Worm (Caenorhabditis elegans) whole organism, L3 larva: ENCODE data around the gene erfa-1.

Experiments used
- ZK546.5 ChIP-seq: sonication (generic microtip); optimal IDR thresholded peaks from 2 replicates; lab custom pipeline; 2017; ENCODE audit warnings: missing biosample characterization, missing genetic modification characterization
- aly-2 ChIP-seq: fragments of 150-350 bp; optimal IDR thresholded peaks from 2 replicates; lab custom pipeline; 2014; ENCODE audit warnings: missing biosample characterization, missing genetic modification characterization
- ama-1 ChIP-seq: fragments of 150-350 bp; optimal IDR thresholded peaks from 2 replicates; lab custom pipeline; 2018
- ceh-16 ChIP-seq: sonication (generic microtip); optimal IDR thresholded peaks from 2 replicates; lab custom pipeline; 2017; ENCODE audit warnings: missing biosample characterization, missing genetic modification characterization
- ceh-28 ChIP-seq: fragments of 150-350 bp; optimal IDR thresholded peaks from 2 replicates; lab custom pipeline; 2014; ENCODE audit warnings: missing biosample characterization, missing genetic modification reagents, missing genetic modification characterization
- ceh-82 ChIP-seq: fragments of 150-350 bp; optimal IDR thresholded peaks from 2 replicates; lab custom pipeline; 2014; ENCODE audit warnings: missing biosample characterization, missing genetic modification characterization
- ceh-9 ChIP-seq: sonication (generic microtip); optimal IDR thresholded peaks from 2 replicates; lab custom pipeline; 2018; ENCODE audit warnings: missing biosample characterization, missing genetic modification characterization
- daf-12 ChIP-seq: fragments of 150-350 bp; optimal IDR thresholded peaks from 2 replicates; lab custom pipeline; 2014; ENCODE audit warnings: missing biosample characterization, missing genetic modification reagents, missing genetic modification characterization
- egl-5 ChIP-seq: fragments of 150-350 bp; optimal IDR thresholded peaks from 2 replicates; lab custom pipeline; 2017; ENCODE audit warnings: missing biosample characterization, missing genetic modification reagents, missing genetic modification characterization, inconsistent platforms
- elt-1 ChIP-seq: fragments of 150-350 bp; optimal IDR thresholded peaks from 2 replicates; lab custom pipeline; 2014; ENCODE audit warnings: missing biosample characterization, missing genetic modification characterization
- elt-2 ChIP-seq: sonication (generic microtip); optimal IDR thresholded peaks from 2 replicates; lab custom pipeline; 2016; ENCODE audit warnings: missing genetic modification reagents, mild to moderate bottlenecking, missing genetic modification characterization, missing compliant biosample characterization
- elt-3 ChIP-seq, 3 experiments: fragments of 150-350 bp in 1 of 3; sonication (generic microtip) in 2 of 3; optimal IDR thresholded peaks; 2 replicates in 2 of 3; 4 replicates in 1 of 3; lab custom pipeline; 2014 to 2017; ENCODE audit warnings: missing biosample characterization in 3 of 3, missing genetic modification characterization in 3 of 3
- eor-1 ChIP-seq, 2 experiments: fragments of 150-350 bp; optimal IDR thresholded peaks; 2 replicates each; lab custom pipeline; 2014 to 2018; ENCODE audit warnings: missing biosample characterization in 2 of 2, missing genetic modification characterization in 2 of 2
- fkh-10 ChIP-seq: sonication (generic microtip); optimal IDR thresholded peaks from 2 replicates; lab custom pipeline; 2017; ENCODE audit warnings: missing biosample characterization, missing genetic modification reagents, missing genetic modification characterization
- fkh-2 ChIP-seq: fragments of 150-350 bp; optimal IDR thresholded peaks from 2 replicates; lab custom pipeline; 2014; ENCODE audit warnings: missing biosample characterization, missing genetic modification reagents, missing genetic modification characterization
- hmg-11 ChIP-seq: sonication (generic microtip); optimal IDR thresholded peaks from 2 replicates; lab custom pipeline; 2016; ENCODE audit warnings: missing genetic modification characterization, missing compliant biosample characterization
- jun-1 ChIP-seq: fragments of 150-350 bp; optimal IDR thresholded peaks from 2 replicates; lab custom pipeline; 2014; ENCODE audit warnings: missing biosample characterization, missing genetic modification reagents, missing genetic modification characterization
- lin-15B ChIP-seq: fragments of 150-350 bp; optimal IDR thresholded peaks from 2 replicates; lab custom pipeline; 2014; ENCODE audit warnings: missing biosample characterization, missing genetic modification characterization
- lsy-12 ChIP-seq: sonication (generic microtip); optimal IDR thresholded peaks from 2 replicates; lab custom pipeline; 2016; ENCODE audit warnings: mild to moderate bottlenecking, missing genetic modification characterization, missing compliant biosample characterization
- mml-1 ChIP-seq: fragments of 150-350 bp; sonication (generic microtip); optimal IDR thresholded peaks from 3 replicates; lab custom pipeline; 2014; ENCODE audit warnings: missing biosample characterization, missing genetic modification characterization
- nfya-1 ChIP-seq: sonication (generic microtip); optimal IDR thresholded peaks from 2 replicates; lab custom pipeline; 2017; ENCODE audit warnings: missing genetic modification characterization, mild to moderate bottlenecking, missing compliant biosample characterization, antibody characterized with exemption, moderate library complexity; ENCODE audit not compliant: insufficient read depth
- nhr-11 ChIP-seq: fragments of 150-350 bp; optimal IDR thresholded peaks from 2 replicates; lab custom pipeline; 2014; ENCODE audit warnings: missing biosample characterization, missing genetic modification characterization
- nhr-23 ChIP-seq: fragments of 150-350 bp; optimal IDR thresholded peaks from 2 replicates; lab custom pipeline; 2014; ENCODE audit warnings: missing biosample characterization, missing genetic modification reagents, missing genetic modification characterization
- nhr-237 ChIP-seq: fragments of 150-350 bp; optimal IDR thresholded peaks from 2 replicates; lab custom pipeline; 2014; ENCODE audit warnings: missing biosample characterization, missing genetic modification characterization
- nhr-25 ChIP-seq: sonication (generic microtip); optimal IDR thresholded peaks from 2 replicates; lab custom pipeline; 2017; ENCODE audit warnings: missing biosample characterization, missing genetic modification characterization
- nhr-28 ChIP-seq: fragments of 150-350 bp; optimal IDR thresholded peaks from 2 replicates; lab custom pipeline; 2014; ENCODE audit warnings: missing biosample characterization, missing genetic modification characterization
- nhr-43 ChIP-seq: sonication (generic microtip); optimal IDR thresholded peaks from 2 replicates; lab custom pipeline; 2016; ENCODE audit warnings: mild to moderate bottlenecking, missing genetic modification characterization, missing compliant biosample characterization; ENCODE audit not compliant: poor library complexity, severe bottlenecking
- nhr-67 ChIP-seq: fragments of 150-350 bp; optimal IDR thresholded peaks from 2 replicates; lab custom pipeline; 2014; ENCODE audit warnings: missing biosample characterization, missing genetic modification characterization
- nhr-76 ChIP-seq: fragments of 150-350 bp; sonication (generic microtip); optimal IDR thresholded peaks from 5 replicates; lab custom pipeline; 2014; ENCODE audit warnings: missing biosample characterization, missing genetic modification characterization
- nhr-77 ChIP-seq: fragments of 150-350 bp; optimal IDR thresholded peaks from 2 replicates; lab custom pipeline; 2014; ENCODE audit warnings: missing biosample characterization, missing genetic modification characterization
- pha-4 ChIP-seq: fragments of 150-350 bp; optimal IDR thresholded peaks from 2 replicates; lab custom pipeline; 2014; ENCODE audit warnings: missing biosample characterization, missing genetic modification reagents, missing genetic modification characterization
- pqm-1 ChIP-seq: fragments of 150-350 bp; optimal IDR thresholded peaks from 2 replicates; lab custom pipeline; 2017; ENCODE audit warnings: missing biosample characterization, missing genetic modification characterization, inconsistent platforms
- sea-2 ChIP-seq: fragments of 150-350 bp; sonication (generic microtip); optimal IDR thresholded peaks from 4 replicates; lab custom pipeline; 2014; ENCODE audit warnings: missing biosample characterization, missing genetic modification reagents, missing genetic modification characterization
- skn-1 ChIP-seq: fragments of 150-350 bp; optimal IDR thresholded peaks from 2 replicates; lab custom pipeline; 2014; ENCODE audit warnings: missing biosample characterization, missing genetic modification characterization
- tbx-2 ChIP-seq: sonication (generic microtip); optimal IDR thresholded peaks from 2 replicates; lab custom pipeline; 2016; ENCODE audit warnings: mild to moderate bottlenecking, missing genetic modification characterization, missing compliant biosample characterization
- unc-62 ChIP-seq: fragments of 150-350 bp; sonication (generic microtip); optimal IDR thresholded peaks from 4 replicates; lab custom pipeline; 2014; ENCODE audit warnings: missing biosample characterization, missing genetic modification reagents, missing genetic modification characterization
- zag-1 ChIP-seq: fragments of 150-350 bp; optimal IDR thresholded peaks from 2 replicates; lab custom pipeline; 2014; ENCODE audit warnings: missing biosample characterization, missing genetic modification characterization
- ztf-11 ChIP-seq: fragments of 150-350 bp; optimal IDR thresholded peaks from 2 replicates; lab custom pipeline; 2014; ENCODE audit warnings: missing biosample characterization, missing genetic modification characterization
- ztf-4 ChIP-seq: fragments of 150-350 bp; optimal IDR thresholded peaks from 2 replicates; lab custom pipeline; 2014; ENCODE audit warnings: missing biosample characterization, missing genetic modification characterization

Gene erfa-1

ce11 chrV:6400528-6400927 is 33.4 kb upstream of the erfa-1 start:
- peak; percentile 15 for TF ChIP-seq pha-4 (tag; lab: Kevin White, UChicago)
- no peak for TF ChIP-seq fkh-2
- TF ChIP-seq elt-2 (tag; lab: Kevin White, UChicago): peak; percentile 69
- TF ChIP-seq nhr-25 (tag; lab: Kevin White, UChicago): no peak
- no peak for TF ChIP-seq fkh-10
- TF ChIP-seq, all 47 proteins: peak for 2

ce11 chrV:6400950-6401551 is 32.9 kb upstream of the erfa-1 start:
- TF ChIP-seq fkh-10 (no peak), tbx-2 (tag; lab: Kevin White, UChicago) (no peak), nhr-77 (tag; lab: Kevin White, UChicago) (no peak), ZK546.5 (tag; lab: Kevin White, UChicago) (no peak), nhr-67 (tag; lab: Kevin White, UChicago) (no peak), pha-4 (tag; lab: Kevin White, UChicago) (no peak), ceh-28 (tag; lab: Kevin White, UChicago) (no peak), elt-3 (tag; optimal IDR thresholded peaks at IDR 0.05; lab: Kevin White, UChicago) (no peak), aly-2 (tag; lab: Kevin White, UChicago) (peak; percentile 74), eor-1 (tag; optimal IDR thresholded peaks at IDR 0.05; lab: Kevin White, UChicago) (no peak), jun-1 (no peak), daf-12 (tag; lab: Kevin White, UChicago) (no peak), lin-15B (no peak), pqm-1 (tag; lab: Kevin White, UChicago) (peak; percentile 7), zag-1 (tag; lab: Kevin White, UChicago) (no peak), mml-1 (no peak), nhr-43 (tag; lab: Kevin White, UChicago) (no peak)
- TF ChIP-seq, all 47 proteins: peak for 2

ce11 chrV:6407587-6407986 is 26.3 kb upstream of the erfa-1 start:
- TF ChIP-seq lin-15B (no peak), nhr-237 (no peak), pha-4 (tag; lab: Kevin White, UChicago) (peak; percentile 34), elt-3 (tag; optimal IDR thresholded peaks at IDR 0.05; lab: Kevin White, UChicago) (no peak), ztf-4 (tag; lab: Kevin White, UChicago) (no peak), ceh-16 (tag; lab: Kevin White, UChicago) (no peak), lsy-12 (tag; lab: Kevin White, UChicago) (no peak), elt-2 (tag; lab: Kevin White, UChicago) (peak; percentile 92), ZK546.5 (tag; lab: Kevin White, UChicago) (no peak), pqm-1 (tag; lab: Kevin White, UChicago) (peak; percentile 93), ceh-9 (tag; lab: Kevin White, UChicago) (no peak), hmg-11 (tag; lab: Kevin White, UChicago) (no peak), jun-1 (peak; percentile 42), egl-5 (tag; lab: Kevin White, UChicago) (no peak), nhr-28 (tag; lab: Kevin White, UChicago) (no peak), nhr-23 (tag; lab: Kevin White, UChicago) (no peak), elt-1 (no peak), nhr-11 (tag; lab: Kevin White, UChicago) (no peak), daf-12 (tag; lab: Kevin White, UChicago) (no peak), nhr-67 (tag; lab: Kevin White, UChicago) (no peak), fkh-10 (no peak), zag-1 (tag; lab: Kevin White, UChicago) (no peak)
- TF ChIP-seq, all 47 proteins: peak for 4

ce11 chrV:6408733-6409227 is 25.1 kb upstream of the erfa-1 start, which contains the start of gene bcf-1:
Gene bcf-1 (minus strand): TSS chrV:6408783.
- no peak for TF ChIP-seq ztf-11 (tag; lab: Kevin White, UChicago)
- TF ChIP-seq nhr-11 (tag; lab: Kevin White, UChicago): no peak
- no peak for TF ChIP-seq fkh-10
- TF ChIP-seq tbx-2 (tag; lab: Kevin White, UChicago): no peak
- no peak for TF ChIP-seq ceh-82 (tag; lab: Kevin White, UChicago)
- TF ChIP-seq ceh-16 (tag; lab: Kevin White, UChicago): no peak
- no peak for TF ChIP-seq sea-2 (GFP tag; lab: Kevin White, UChicago)
- TF ChIP-seq fkh-2: no peak
- no peak for TF ChIP-seq nhr-237
- TF ChIP-seq nhr-67 (tag; lab: Kevin White, UChicago): no peak
- TF ChIP-seq nhr-76 (tag; lab: Kevin White, UChicago): no peak
- TF ChIP-seq skn-1 (tag; lab: Kevin White, UChicago): no peak
- TF ChIP-seq egl-5 (tag; lab: Kevin White, UChicago): no peak
- TF ChIP-seq ZK546.5 (tag; lab: Kevin White, UChicago): no peak
- TF ChIP-seq nhr-23 (tag; lab: Kevin White, UChicago): no peak
- TF ChIP-seq mml-1: no peak
- TF ChIP-seq unc-62: no peak
- TF ChIP-seq elt-2 (tag; lab: Kevin White, UChicago): peak; percentile 63
- no peak for TF ChIP-seq ama-1
- no peak for TF ChIP-seq pha-4 (tag; lab: Kevin White, UChicago)
- TF ChIP-seq jun-1: no peak
- TF ChIP-seq pqm-1 (tag; lab: Kevin White, UChicago): peak; percentile 3
- no peak for TF ChIP-seq nhr-25 (tag; lab: Kevin White, UChicago)
- TF ChIP-seq eor-1 (tag; optimal IDR thresholded peaks at IDR 0.05; lab: Kevin White, UChicago): no peak
- TF ChIP-seq nfya-1 (tag; lab: Kevin White, UChicago): peak; percentile 21
- TF ChIP-seq nhr-77 (tag; lab: Kevin White, UChicago): no peak
